Worm (Caenorhabditis elegans): ENCODE data around the gene hrpl-1.

hrpl-1 gene

DNA sequence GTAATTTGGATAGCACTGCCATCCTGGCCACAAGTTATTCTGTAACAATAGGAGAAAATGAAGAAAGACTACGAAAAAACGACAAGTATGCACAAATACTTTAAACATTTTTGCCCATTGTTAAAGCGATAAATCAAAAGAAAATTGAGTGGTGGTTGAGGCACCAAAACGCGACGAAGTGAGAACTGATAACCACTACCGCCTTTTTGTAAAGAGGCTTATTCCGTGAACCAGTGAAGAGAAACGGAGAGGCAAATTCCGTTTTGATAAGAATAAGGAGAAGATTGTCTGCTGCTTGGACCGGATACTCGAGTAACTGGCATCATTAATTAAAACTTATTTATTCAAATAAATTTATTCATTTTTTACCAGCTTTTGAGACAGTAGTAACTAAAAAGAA lies 14.8 kb upstream of the hrpl-1 start, which contains the start of gene pmp-1:
pmp-1 (minus strand) TSS at position 39 of the 400 bp plus-strand sequence.
- TF ChIP-seq nhr-6 (tag; optimal IDR thresholded peaks at IDR 0.05) (no peak), fos-1 (tag; optimal IDR thresholded peaks at IDR 0.05) (peak; percentile 77)

DNA sequence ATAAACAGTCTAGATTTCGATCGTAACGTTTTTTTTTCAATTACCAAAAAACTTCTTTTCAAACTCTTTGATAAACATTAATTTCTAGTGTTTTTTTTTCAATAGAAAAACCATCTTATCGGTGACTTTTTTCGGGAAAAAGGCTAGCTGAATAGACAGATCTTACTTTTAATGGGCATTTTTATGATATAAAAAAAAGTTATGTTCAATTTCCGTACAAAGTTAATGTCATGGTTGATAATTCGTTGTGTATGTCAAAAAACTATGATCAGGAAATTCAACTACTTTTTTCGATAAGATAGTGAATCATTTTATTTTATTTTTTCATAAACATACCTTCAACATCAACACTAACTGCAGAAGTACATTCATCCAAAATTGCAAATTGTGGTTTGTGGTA lies 14.0 kb upstream of the hrpl-1 start:
- TF ChIP-seq fos-1 (tag; optimal IDR thresholded peaks at IDR 0.05) (peak; percentile 24), crh-2 (tag; optimal IDR thresholded peaks at IDR 0.05) (no peak)

DNA sequence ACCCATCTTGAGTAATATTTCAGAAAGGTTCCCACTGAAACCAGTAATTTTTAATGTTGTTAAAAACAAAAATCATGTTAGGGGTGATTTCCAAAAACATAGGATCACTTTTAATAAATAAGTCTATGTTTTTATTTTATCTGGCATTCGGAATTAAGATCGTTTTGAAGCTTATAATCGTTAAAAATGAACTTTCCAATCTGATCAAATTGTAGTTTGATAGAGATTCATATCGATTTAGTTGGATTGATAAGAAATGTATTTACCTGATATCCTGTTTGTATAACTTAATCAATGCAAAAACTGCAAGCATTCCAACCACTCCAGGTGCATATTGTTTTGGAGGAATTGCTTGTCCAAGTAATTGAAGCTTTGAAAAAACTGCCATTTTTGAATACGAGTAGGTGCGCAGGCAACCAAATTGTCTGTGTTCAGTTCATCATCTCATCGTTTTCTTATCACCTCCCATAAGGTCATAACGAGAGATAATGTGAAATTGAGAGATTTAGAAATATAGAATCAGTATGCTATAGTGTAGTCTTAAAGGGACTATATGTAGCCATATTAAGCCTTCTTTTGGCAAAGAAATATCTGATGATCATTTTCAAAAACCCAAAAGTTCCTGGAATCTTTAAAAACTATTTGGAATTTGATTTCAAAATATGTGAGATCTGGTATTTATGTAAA lies 11.1 kb upstream of the hrpl-1 start, which contains the start of gene pmp-2:
pmp-2 (minus strand) TSS at position 487 of the 687 bp plus-strand sequence.
- no peak for TF ChIP-seq nhr-6 (tag; optimal IDR thresholded peaks at IDR 0.05)
- TF ChIP-seq nhr-10 (tag; optimal IDR thresholded peaks at IDR 0.05) = no peak
- peak; percentile 33 for TF ChIP-seq fos-1 (tag; optimal IDR thresholded peaks at IDR 0.05)
- TF ChIP-seq ztf-11 (tag; optimal IDR thresholded peaks at IDR 0.05) = no peak
- no peak for TF ChIP-seq lsy-2 (tag; optimal IDR thresholded peaks at IDR 0.05)
- no peak for TF ChIP-seq mdl-1 (tag; optimal IDR thresholded peaks at IDR 0.05)
- peak; percentile 5 for TF ChIP-seq nhr-129 (tag; optimal IDR thresholded peaks at IDR 0.05)
- TF ChIP-seq lin-13 (GFP tag; optimal IDR thresholded peaks at IDR 0.05) = no peak
- TF ChIP-seq dmd-4 (tag; optimal IDR thresholded peaks at IDR 0.05) = no peak

DNA sequence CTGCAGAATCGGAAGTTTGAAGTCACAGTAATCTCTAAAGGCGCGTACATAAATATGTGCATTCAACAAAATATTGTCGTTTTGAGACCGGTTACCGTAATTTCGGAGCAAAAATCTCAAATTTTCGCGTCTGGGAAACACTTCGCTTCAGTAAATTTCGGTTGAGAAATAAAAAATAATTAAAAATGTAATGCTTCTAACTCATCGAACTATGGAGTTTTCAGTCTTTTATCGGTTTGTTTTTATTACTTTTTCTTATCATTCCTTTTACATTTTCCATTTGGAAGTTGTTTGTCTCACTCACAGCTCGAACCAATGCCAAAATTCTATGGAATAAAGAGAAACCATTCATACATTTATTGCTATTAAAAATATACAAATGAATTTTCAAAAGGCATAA lies 10.3 kb upstream of the hrpl-1 start:
- no peak for TF ChIP-seq nhr-12 (tag; optimal IDR thresholded peaks at IDR 0.05)
- TF ChIP-seq egl-27 (tag; optimal IDR thresholded peaks at IDR 0.05) = no peak
- TF ChIP-seq blmp-1 (tag; optimal IDR thresholded peaks at IDR 0.05; ENCODE audit: insufficient read depth) = no peak
- TF ChIP-seq lin-13 (GFP tag; optimal IDR thresholded peaks at IDR 0.05) = peak; percentile 68
- no peak for TF ChIP-seq nhr-237 (tag; optimal IDR thresholded peaks at IDR 0.05)
- peak; percentile 16 for TF ChIP-seq C34F6.9 (tag; optimal IDR thresholded peaks at IDR 0.05)
- TF ChIP-seq sma-9 (GFP tag; optimal IDR thresholded peaks at IDR 0.05) = peak; percentile 49
- no peak for TF ChIP-seq sma-9 (tag; optimal IDR thresholded peaks at IDR 0.05)
- peak; percentile 62 for TF ChIP-seq gmeb-1 (tag; optimal IDR thresholded peaks at IDR 0.05)
- TF ChIP-seq elt-3 (tag; optimal IDR thresholded peaks at IDR 0.05) = no peak
- TF ChIP-seq unc-55 (GFP tag; optimal IDR thresholded peaks at IDR 0.05) = peak; percentile 18
- no peak for TF ChIP-seq unc-62 (GFP tag; optimal IDR thresholded peaks at IDR 0.05)
- TF ChIP-seq nhr-6 (tag; optimal IDR thresholded peaks at IDR 0.05) = peak; percentile 46
- TF ChIP-seq R02D3.7 (tag; optimal IDR thresholded peaks at IDR 0.05) = no peak
- TF ChIP-seq nhr-25 (tag; optimal IDR thresholded peaks at IDR 0.05) = peak; percentile 25
- TF ChIP-seq elt-1 (tag; optimal IDR thresholded peaks at IDR 0.05) = no peak
- peak; percentile 36 for TF ChIP-seq nhr-129 (tag; optimal IDR thresholded peaks at IDR 0.05)
- peak; percentile 36 for TF ChIP-seq sma-3 (GFP tag; optimal IDR thresholded peaks at IDR 0.05)
- TF ChIP-seq ama-1 (optimal IDR thresholded peaks at IDR 0.05) = peak; percentile 63
- TF ChIP-seq aly-2 (tag; optimal IDR thresholded peaks at IDR 0.05) = no peak
- TF ChIP-seq lsy-2 (tag; optimal IDR thresholded peaks at IDR 0.05) = peak in 1 of 2 experiments; percentile 74
- TF ChIP-seq nhr-77 (tag; optimal IDR thresholded peaks at IDR 0.05) = no peak
- no peak for TF ChIP-seq alr-1 (tag; optimal IDR thresholded peaks at IDR 0.05)
- TF ChIP-seq F13H6.1 (tag; optimal IDR thresholded peaks at IDR 0.05) = peak; percentile 35
- peak; percentile 89 for TF ChIP-seq ztf-4 (tag; optimal IDR thresholded peaks at IDR 0.05)
- TF ChIP-seq Y55F3AM.14 (GFP tag; optimal IDR thresholded peaks at IDR 0.05) = peak; percentile 42
- peak; percentile 79 for TF ChIP-seq crh-2 (tag; optimal IDR thresholded peaks at IDR 0.05)
- TF ChIP-seq sem-4 (tag; optimal IDR thresholded peaks at IDR 0.05) = peak; percentile 32
- peak; percentile 3 for TF ChIP-seq mab-5 (tag; optimal IDR thresholded peaks at IDR 0.05)
- TF ChIP-seq dmd-4 (tag; optimal IDR thresholded peaks at IDR 0.05) = no peak

Data from whole organism, L2 larva.